Fruit fly (Drosophila melanogaster): ENCODE measurements around the gene CG32022.

The CG32022 gene

dm6 chr3L:8675545-8676084 lies 45.5 kb downstream of the CG32022 start, which contains the start of gene hry (continued):
- no peak for TF ChIP-seq Doc3 (GFP tag; IDR thresholded peaks at IDR 0.05; ENCODE audit: partially characterized antibody)
- peak; percentile 29 for TF ChIP-seq CG3407 (GFP tag; optimal IDR thresholded peaks at IDR 0.05)
- TF ChIP-seq Vsx1 (GFP tag; optimal IDR thresholded peaks at IDR 0.05) = peak; percentile 43
- no peak for TF ChIP-seq Mad (GFP tag; optimal IDR thresholded peaks at IDR 0.05)
- no peak for TF ChIP-seq CG32772 (GFP tag; IDR thresholded peaks at IDR 0.05)
- no peak for TF ChIP-seq D19B (GFP tag; optimal IDR thresholded peaks at IDR 0.05)
- TF ChIP-seq Awh (GFP tag; IDR thresholded peaks at IDR 0.05) = peak; percentile 75; the same call in 1 of the 2 replicates
- no peak for TF ChIP-seq sim (GFP tag; IDR thresholded peaks at IDR 0.05)
- peak; percentile 20 for TF ChIP-seq unpg (GFP tag; optimal IDR thresholded peaks at IDR 0.05)
- peak; percentile 56 for TF ChIP-seq CG15269 (tag; optimal IDR thresholded peaks at IDR 0.05)
- TF ChIP-seq jumu (GFP tag; optimal IDR thresholded peaks at IDR 0.05) = no peak
- TF ChIP-seq tll (GFP tag; optimal IDR thresholded peaks at IDR 0.05) = peak in 1 of 2 experiments; percentile 83
- TF ChIP-seq CG4820 (GFP tag; optimal IDR thresholded peaks at IDR 0.05) = no peak
- no peak for TF ChIP-seq CG17328 (GFP tag; IDR thresholded peaks at IDR 0.05)
- TF ChIP-seq CG11456 (GFP tag; IDR thresholded peaks at IDR 0.05) = peak; percentile 52; the same call in 1 of the 3 replicates
- TF ChIP-seq prd (optimal IDR thresholded peaks at IDR 0.05) = no peak
- TF ChIP-seq prd (GFP tag; IDR thresholded peaks at IDR 0.05) = no peak
- no peak; the same call in 2 of the 3 replicates for TF ChIP-seq B-H1 (GFP tag; IDR thresholded peaks at IDR 0.05)
- peak; percentile 16; the same call in 1 of the 2 replicates for TF ChIP-seq Dref (GFP tag; IDR thresholded peaks at IDR 0.05)
- no peak for TF ChIP-seq fd64A (GFP tag; optimal IDR thresholded peaks at IDR 0.05)
- TF ChIP-seq CG16815 (GFP tag; optimal IDR thresholded peaks at IDR 0.05) = no peak
- no peak for TF ChIP-seq Sry-β (GFP tag; optimal IDR thresholded peaks at IDR 0.05)
- TF ChIP-seq CG9609 (GFP tag; optimal IDR thresholded peaks at IDR 0.05) = no peak
- peak; percentile 48 for TF ChIP-seq CG6854 (GFP tag; optimal IDR thresholded peaks at IDR 0.05)
- TF ChIP-seq HmgD (GFP tag; optimal IDR thresholded peaks at IDR 0.05) = no peak
- TF ChIP-seq CG12769 (tag; optimal IDR thresholded peaks at IDR 0.05) = peak; percentile 74
- TF ChIP-seq Pdp1 (GFP tag; optimal IDR thresholded peaks at IDR 0.05) = peak in 1 of 2 experiments; percentile 62
- TF ChIP-seq gem (tag; optimal IDR thresholded peaks at IDR 0.05) = peak; percentile 9
- TF ChIP-seq CG10274 (GFP tag; optimal IDR thresholded peaks at IDR 0.05) = no peak
- peak; percentile 66 for TF ChIP-seq Hmr (GFP tag; optimal IDR thresholded peaks at IDR 0.05)
- TF ChIP-seq onecut (GFP tag; IDR thresholded peaks at IDR 0.05) = peak; percentile 53; the same call in 1 of the 2 replicates
- peak; percentile 11 for TF ChIP-seq CG6683 (GFP tag; optimal IDR thresholded peaks at IDR 0.05)
- TF ChIP-seq amos (GFP tag; IDR thresholded peaks at IDR 0.05; ENCODE audit: partially characterized antibody) = peak; percentile 58; the same call in 1 of the 2 replicates
- peak; percentile 67; the same call in 1 of the 2 replicates for TF ChIP-seq CG42726 (GFP tag; IDR thresholded peaks at IDR 0.05; ENCODE audit: partially characterized antibody)
- no peak for TF ChIP-seq CG30431 (GFP tag; optimal IDR thresholded peaks at IDR 0.05)
- TF ChIP-seq NC2α (GFP tag; optimal IDR thresholded peaks at IDR 0.05) = peak; percentile 11
- TF ChIP-seq pum (GFP tag; optimal IDR thresholded peaks at IDR 0.05) = no peak
- peak; percentile 3 for TF ChIP-seq CG15696 (tag; optimal IDR thresholded peaks at IDR 0.05)
- no peak for TF ChIP-seq CG11560 (tag; IDR thresholded peaks at IDR 0.05)
- 0 out of 3 replicates have a peak, but pooled peaks have one; percentile 21 for TF ChIP-seq zen2 (GFP tag; IDR thresholded peaks at IDR 0.05; ENCODE audit: partially characterized antibody)
- TF ChIP-seq ato (GFP tag; IDR thresholded peaks at IDR 0.05; ENCODE audit: partially characterized antibody) = peak; percentile 21; the same call in 1 of the 2 replicates
- peak; percentile 35; the same call in 1 of the 2 replicates for TF ChIP-seq Drgx (GFP tag; IDR thresholded peaks at IDR 0.05)
- TF ChIP-seq unc-4 (GFP tag; IDR thresholded peaks at IDR 0.05; ENCODE audit: partially characterized antibody) = peak; percentile 34; the same call in 1 of the 2 replicates
- peak; percentile 89 for TF ChIP-seq kay (GFP tag; optimal IDR thresholded peaks at IDR 0.05)
- TF ChIP-seq wek (GFP tag; optimal IDR thresholded peaks at IDR 0.05) = peak; percentile 42
- TF ChIP-seq Mrtf (GFP tag; IDR thresholded peaks at IDR 0.05) = no peak
- no peak; the same call in 1 of the 2 replicates for TF ChIP-seq CG11247 (GFP tag; IDR thresholded peaks at IDR 0.05)
- TF ChIP-seq Fer3 (tag; optimal IDR thresholded peaks at IDR 0.05) = peak; percentile 5
- TF ChIP-seq CG6813 (GFP tag; optimal IDR thresholded peaks at IDR 0.05) = peak; percentile 66
